Worm (Caenorhabditis elegans) whole organism, L4 larva: ENCODE measurements around the gene lst-4.

ENCODE experiments used
- F10B5.3 ChIP-seq: sonication (generic microtip); optimal IDR thresholded peaks from 2 replicates; lab custom pipeline; 2016; ENCODE audit warnings: mild to moderate bottlenecking, missing genetic modification characterization, missing compliant biosample characterization
- F26F4.8 ChIP-seq: fragments of 200-800 bp; sonication (Bioruptor generic); conservative IDR thresholded peaks from 2 replicates; pipeline ENCODE4 v1.3.6; 2022; ENCODE audit warnings: missing genetic modification characterization, missing compliant biosample characterization
- F37D6.2 ChIP-seq: sonication (generic microtip); optimal IDR thresholded peaks from 2 replicates; lab custom pipeline; 2016; ENCODE audit warnings: mild to moderate bottlenecking, missing genetic modification characterization, missing compliant biosample characterization
- F49E8.2 ChIP-seq: sonication (generic microtip); optimal IDR thresholded peaks from 2 replicates; lab custom pipeline; 2016; ENCODE audit warnings: missing compliant biosample characterization, mild to moderate bottlenecking, missing genetic modification characterization, borderline replicate concordance
- T20F7.1 ChIP-seq: fragments of 200-800 bp; sonication (Bioruptor generic); optimal IDR thresholded peaks from 2 replicates; lab custom pipeline; 2018; ENCODE audit warnings: mild to moderate bottlenecking, missing genetic modification characterization, missing compliant biosample characterization
- Y75B8A.6 ChIP-seq: fragments of 200-800 bp; sonication (Bioruptor generic); IDR thresholded peaks from 2 replicates; pipeline ENCODE4 v1.3.6; 2022; ENCODE audit warnings: missing genetic modification reagents, missing genetic modification characterization, missing compliant biosample characterization
- aha-1 ChIP-seq: fragments of 150-350 bp; peaks from one replicate; lab custom pipeline; 2014; ENCODE audit warnings: missing biosample characterization, missing genetic modification characterization
- aly-2 ChIP-seq: sonication (generic microtip); optimal IDR thresholded peaks from 2 replicates; lab custom pipeline; 2018; ENCODE audit warnings: missing biosample characterization, missing genetic modification characterization
- attf-4 ChIP-seq: sonication (generic microtip); optimal IDR thresholded peaks from 3 replicates; lab custom pipeline; 2017; ENCODE audit warnings: missing biosample characterization, missing genetic modification characterization
- ceh-20 ChIP-seq: fragments of 200-800 bp; sonication (Bioruptor generic); IDR thresholded peaks from 2 replicates; pipeline ENCODE4 v1.3.6; 2022; ENCODE audit warnings: missing genetic modification reagents, missing genetic modification characterization, missing compliant biosample characterization
- ceh-62 ChIP-seq: sonication (generic microtip); optimal IDR thresholded peaks from 2 replicates; lab custom pipeline; 2017; ENCODE audit warnings: missing biosample characterization, missing genetic modification characterization
- daf-12 ChIP-seq: fragments of 150-350 bp; optimal IDR thresholded peaks from 2 replicates; lab custom pipeline; 2014; ENCODE audit warnings: missing biosample characterization, missing genetic modification reagents, missing genetic modification characterization
- daf-16 ChIP-seq, 3 experiments: sonication (generic microtip); optimal IDR thresholded peaks; 2 replicates each; lab custom pipeline; 2016 to 2017; ENCODE audit warnings: missing genetic modification characterization in 3 of 3, missing genetic modification reagents in 3 of 3, mild to moderate bottlenecking in 2 of 3, missing compliant biosample characterization in 2 of 3, missing biosample characterization in 1 of 3, moderate library complexity in 1 of 3
- daf-19 ChIP-seq: fragments of 200-800 bp; sonication (Bioruptor generic); conservative IDR thresholded peaks from 2 replicates; pipeline ENCODE4 v1.3.6; 2022; ENCODE audit warnings: missing genetic modification characterization, missing compliant biosample characterization
- daf-8 ChIP-seq: fragments of 200-800 bp; sonication (Bioruptor generic); IDR thresholded peaks from 2 replicates; pipeline ENCODE4 v1.3.6; 2022; ENCODE audit warnings: missing genetic modification characterization, missing compliant biosample characterization
- dmd-8 ChIP-seq: fragments of 200-800 bp; sonication (Bioruptor generic); IDR thresholded peaks from 2 replicates; pipeline ENCODE4 v1.3.6; 2022; ENCODE audit warnings: missing genetic modification characterization, missing compliant biosample characterization
- fos-1 ChIP-seq: fragments of 150-350 bp; optimal IDR thresholded peaks from 2 replicates; lab custom pipeline; 2014; ENCODE audit warnings: missing biosample characterization, missing genetic modification characterization
- hlh-30 ChIP-seq: sonication (generic microtip); optimal IDR thresholded peaks from 2 replicates; lab custom pipeline; 2017; ENCODE audit warnings: antibody characterized with exemption, mild to moderate bottlenecking, missing genetic modification characterization, missing compliant biosample characterization; ENCODE audit not compliant: insufficient read depth
- jun-1 ChIP-seq: fragments of 150-350 bp; optimal IDR thresholded peaks from 2 replicates; lab custom pipeline; 2014; ENCODE audit warnings: missing biosample characterization, missing genetic modification reagents, missing genetic modification characterization
- lin-15B ChIP-seq: fragments of 150-350 bp; sonication (generic microtip); optimal IDR thresholded peaks from 3 replicates; lab custom pipeline; 2014; ENCODE audit warnings: missing biosample characterization, missing genetic modification characterization
- lin-29 ChIP-seq: fragments of 200-800 bp; sonication (Bioruptor generic); IDR thresholded peaks from 2 replicates; pipeline ENCODE4 v1.3.6; 2022; ENCODE audit warnings: missing genetic modification reagents, missing genetic modification characterization, missing compliant biosample characterization
- lin-38 ChIP-seq: fragments of 200-800 bp; sonication (Bioruptor generic); IDR thresholded peaks from 2 replicates; pipeline ENCODE4 v1.3.6; 2022; ENCODE audit warnings: missing genetic modification reagents, missing genetic modification characterization, missing compliant biosample characterization
- mdl-1 ChIP-seq, 2 experiments: fragments of 150-350 bp in 1 of 2; sonication (generic microtip) in 1 of 2; optimal IDR thresholded peaks; 2 replicates each; lab custom pipeline; 2014 to 2017; ENCODE audit warnings: missing biosample characterization in 2 of 2, missing genetic modification characterization in 2 of 2
- mxl-2 ChIP-seq: fragments of 200-800 bp; sonication (Bioruptor generic); conservative IDR thresholded peaks from 2 replicates; pipeline ENCODE4 v1.3.6; 2022; ENCODE audit warnings: missing genetic modification reagents, missing genetic modification characterization, missing compliant biosample characterization
- nhr-10 ChIP-seq: fragments of 150-350 bp; optimal IDR thresholded peaks from 2 replicates; lab custom pipeline; 2014; ENCODE audit warnings: missing biosample characterization, missing genetic modification characterization
- nhr-111 ChIP-seq: fragments of 200-800 bp; sonication (Bioruptor generic); optimal IDR thresholded peaks from 2 replicates; lab custom pipeline; 2018; ENCODE audit warnings: mild to moderate bottlenecking, missing genetic modification characterization, missing compliant biosample characterization
- nhr-237 ChIP-seq: sonication (generic microtip); optimal IDR thresholded peaks from 2 replicates; lab custom pipeline; 2017; ENCODE audit warnings: missing biosample characterization, missing genetic modification characterization
- nhr-28 ChIP-seq: fragments of 150-350 bp; optimal IDR thresholded peaks from 2 replicates; lab custom pipeline; 2014; ENCODE audit warnings: missing biosample characterization, missing genetic modification characterization
- nhr-41 ChIP-seq: fragments of 200-800 bp; sonication (Bioruptor generic); IDR thresholded peaks from 2 replicates; pipeline ENCODE4 v1.3.6; 2022; ENCODE audit warnings: missing genetic modification reagents, missing genetic modification characterization, missing compliant biosample characterization
- snpc-1.2 ChIP-seq: fragments of 200-800 bp; sonication (Bioruptor generic); IDR thresholded peaks from 2 replicates; pipeline ENCODE4 v1.3.6; 2022; ENCODE audit warnings: missing genetic modification reagents, missing genetic modification characterization, missing compliant biosample characterization
- zfp-3 ChIP-seq: fragments of 200-800 bp; sonication (Bioruptor generic); conservative IDR thresholded peaks from 2 replicates; pipeline ENCODE4 v1.3.6; 2022; ENCODE audit warnings: missing genetic modification reagents, missing genetic modification characterization, missing compliant biosample characterization
- ztf-7 ChIP-seq: fragments of 150-350 bp; optimal IDR thresholded peaks from 2 replicates; lab custom pipeline; 2014; ENCODE audit warnings: missing biosample characterization, missing genetic modification characterization

Gene lst-4

ce11 chrIV:14013692-14014091 lies 56.0 kb downstream of the lst-4 start (continued):
- TF ChIP-seq mxl-2 (GFP tag; lab: Robert Waterston, UW) (no peak), daf-8 (GFP tag; lab: Robert Waterston, UW) (no peak), snpc-1.2 (GFP tag; lab: Robert Waterston, UW) (peak; percentile 99), T20F7.1 (GFP tag; lab: Kevin White, UChicago) (no peak), fos-1 (tag; lab: Kevin White, UChicago) (no peak), F10B5.3 (tag; lab: Kevin White, UChicago) (peak; percentile 50), ceh-20 (GFP tag; lab: Robert Waterston, UW) (no peak), aly-2 (tag; lab: Kevin White, UChicago) (no peak), ztf-7 (tag; lab: Kevin White, UChicago) (peak; percentile 76), nhr-10 (no peak), lin-15B (tag; lab: Kevin White, UChicago) (no peak), F49E8.2 (tag; lab: Kevin White, UChicago) (peak; percentile 50), nhr-28 (tag; lab: Kevin White, UChicago) (no peak), jun-1 (tag; lab: Kevin White, UChicago) (no peak), dmd-8 (no peak), Y75B8A.6 (GFP tag; lab: Robert Waterston, UW) (no peak; the same call in 1 of the 2 replicates), F37D6.2 (tag; lab: Kevin White, UChicago) (peak; percentile 4), daf-12 (no peak), nhr-111 (no peak), ceh-62 (tag; lab: Kevin White, UChicago) (no peak), mdl-1 (tag; optimal IDR thresholded peaks at IDR 0.05; lab: Kevin White, UChicago) (peak in 1 of 2 experiments; percentile 31), aha-1 (tag; lab: Kevin White, UChicago) (peak; percentile 69), lin-29 (GFP tag; lab: Robert Waterston, UW) (no peak), nhr-41 (GFP tag; lab: Robert Waterston, UW) (no peak), hlh-30 (tag; lab: Kevin White, UChicago) (peak; percentile 22), attf-4 (tag; lab: Kevin White, UChicago) (no peak), zfp-3 (GFP tag; lab: Robert Waterston, UW) (no peak), daf-19 (GFP tag; lab: Robert Waterston, UW) (peak; percentile 78; the same call in 1 of the 2 replicates), F26F4.8 (GFP tag; lab: Robert Waterston, UW) (no peak), daf-16 (GFP tag; optimal IDR thresholded peaks at IDR 0.05; lab: Kevin White, UChicago) (peak in 1 of 2 experiments; percentile 77), daf-16 (tag; optimal IDR thresholded peaks at IDR 0.05; lab: Kevin White, UChicago) (no peak), nhr-237 (tag; lab: Kevin White, UChicago) (no peak), lin-38 (GFP tag; lab: Robert Waterston, UW) (no peak; the same call in 1 of the 2 replicates)
